Worm (Caenorhabditis elegans) whole organism, late embryonic: ENCODE data around the gene C33D9.13.
A peak's percentile ranks its signal among the peaks of the same experiment; 100 is the strongest.

Source experiments
- C08G9.2 ChIP-seq: sonication (generic microtip); optimal IDR thresholded peaks from 2 replicates; lab custom pipeline; 2016; ENCODE audit warnings: mild to moderate bottlenecking, missing genetic modification characterization, moderate library complexity, missing compliant biosample characterization
- C38D4.7 ChIP-seq: fragments of 200-800 bp; sonication (Bioruptor generic); optimal IDR thresholded peaks from 2 replicates; lab custom pipeline; 2018; ENCODE audit warnings: mild to moderate bottlenecking, missing genetic modification characterization, moderate library complexity, missing compliant biosample characterization
- F13H6.1 ChIP-seq: sonication (generic microtip); optimal IDR thresholded peaks from 2 replicates; lab custom pipeline; 2016; ENCODE audit warnings: missing genetic modification characterization, missing compliant biosample characterization
- K02D7.2 ChIP-seq: sonication (generic microtip); optimal IDR thresholded peaks from 2 replicates; lab custom pipeline; 2017; ENCODE audit warnings: mild to moderate bottlenecking, missing genetic modification characterization, missing compliant biosample characterization
- T23F11.4 ChIP-seq: fragments of 200-800 bp; sonication (Bioruptor generic); optimal IDR thresholded peaks from 2 replicates; lab custom pipeline; 2018; ENCODE audit warnings: mild to moderate bottlenecking, missing genetic modification characterization, missing compliant biosample characterization
- ahr-1 ChIP-seq: sonication (generic microtip); optimal IDR thresholded peaks from 2 replicates; lab custom pipeline; 2016; ENCODE audit warnings: missing genetic modification characterization, missing compliant biosample characterization
- ama-1 ChIP-seq: fragments of 150-350 bp; optimal IDR thresholded peaks from 2 replicates; lab custom pipeline; 2014
- ceh-14 ChIP-seq: sonication (generic microtip); optimal IDR thresholded peaks from 2 replicates; lab custom pipeline; 2016; ENCODE audit warnings: missing genotype, missing genetic modification characterization, missing compliant biosample characterization
- ceh-18 ChIP-seq: sonication (generic microtip); optimal IDR thresholded peaks from 2 replicates; lab custom pipeline; 2016; ENCODE audit warnings: missing genetic modification characterization, missing compliant biosample characterization
- ceh-2 ChIP-seq: sonication (generic microtip); optimal IDR thresholded peaks from 2 replicates; lab custom pipeline; 2016; ENCODE audit warnings: missing genotype, missing genetic modification characterization, missing compliant biosample characterization
- ceh-22 ChIP-seq: sonication (generic microtip); optimal IDR thresholded peaks from 2 replicates; lab custom pipeline; 2017; ENCODE audit warnings: missing biosample characterization, missing genetic modification characterization
- ceh-30 ChIP-seq: fragments of 150-350 bp; optimal IDR thresholded peaks from 2 replicates; lab custom pipeline; 2014; ENCODE audit warnings: missing biosample characterization, missing genetic modification characterization
- ceh-31 ChIP-seq: sonication (generic microtip); optimal IDR thresholded peaks from 2 replicates; lab custom pipeline; 2016; ENCODE audit warnings: missing genetic modification characterization, missing compliant biosample characterization
- ceh-34 ChIP-seq: sonication (generic microtip); optimal IDR thresholded peaks from 2 replicates; lab custom pipeline; 2016; ENCODE audit warnings: mild to moderate bottlenecking, missing genetic modification characterization, missing compliant biosample characterization
- ceh-45 ChIP-seq: fragments of 200-800 bp; sonication (Bioruptor generic); IDR thresholded peaks from 2 replicates; pipeline ENCODE4 v1.3.6; 2022; ENCODE audit warnings: missing genetic modification reagents, missing genetic modification characterization, missing compliant biosample characterization
- ceh-48 ChIP-seq: sonication (generic microtip); optimal IDR thresholded peaks from 2 replicates; lab custom pipeline; 2016; ENCODE audit warnings: missing genetic modification characterization, inconsistent platforms, missing compliant biosample characterization
- dmd-4 ChIP-seq: sonication (generic microtip); optimal IDR thresholded peaks from 2 replicates; lab custom pipeline; 2016; ENCODE audit warnings: borderline replicate concordance, missing genetic modification characterization, missing compliant biosample characterization
- dve-1 ChIP-seq: sonication (generic microtip); optimal IDR thresholded peaks from 2 replicates; lab custom pipeline; 2017; ENCODE audit warnings: antibody characterized with exemption, mild to moderate bottlenecking, missing genetic modification characterization, missing compliant biosample characterization
- elt-2 ChIP-seq: sonication (generic microtip); optimal IDR thresholded peaks from 2 replicates; lab custom pipeline; 2016; ENCODE audit warnings: missing genetic modification reagents, missing genetic modification characterization, missing compliant biosample characterization
- ets-4 ChIP-seq: sonication (generic microtip); optimal IDR thresholded peaks from 2 replicates; lab custom pipeline; 2016; ENCODE audit warnings: missing genetic modification characterization, missing compliant biosample characterization
- eyg-1 ChIP-seq: sonication (generic microtip); optimal IDR thresholded peaks from 2 replicates; lab custom pipeline; 2016; ENCODE audit warnings: missing genotype, missing genetic modification characterization, missing compliant biosample characterization
- fkh-10 ChIP-seq: fragments of 150-350 bp; optimal IDR thresholded peaks from 2 replicates; lab custom pipeline; 2014; ENCODE audit warnings: missing biosample characterization, missing genetic modification reagents, missing genetic modification characterization
- fkh-6 ChIP-seq: sonication (generic microtip); optimal IDR thresholded peaks from 2 replicates; lab custom pipeline; 2016; ENCODE audit warnings: missing genetic modification characterization, missing compliant biosample characterization
- hlh-30 ChIP-seq: sonication (generic microtip); optimal IDR thresholded peaks from 2 replicates; lab custom pipeline; 2017; ENCODE audit warnings: antibody characterized with exemption, missing genetic modification characterization, missing compliant biosample characterization; ENCODE audit not compliant: insufficient read depth
- hlh-8 ChIP-seq: sonication (generic microtip); optimal IDR thresholded peaks from 2 replicates; lab custom pipeline; 2016; ENCODE audit warnings: missing genotype, missing genetic modification characterization, missing compliant biosample characterization
- madf-2 ChIP-seq: sonication (generic microtip); optimal IDR thresholded peaks from 2 replicates; lab custom pipeline; 2017; ENCODE audit warnings: missing genetic modification characterization, missing compliant biosample characterization
- nfya-1 ChIP-seq: sonication (generic microtip); optimal IDR thresholded peaks from 2 replicates; lab custom pipeline; 2017; ENCODE audit warnings: missing genetic modification characterization, mild to moderate bottlenecking, missing compliant biosample characterization, antibody characterized with exemption, moderate library complexity
- nhr-232 ChIP-seq: sonication (generic microtip); optimal IDR thresholded peaks from 2 replicates; lab custom pipeline; 2016; ENCODE audit warnings: missing genetic modification characterization, missing compliant biosample characterization
- pag-3 ChIP-seq: sonication (generic microtip); optimal IDR thresholded peaks from 2 replicates; lab custom pipeline; 2016; ENCODE audit warnings: missing compliant biosample characterization, missing genetic modification characterization, borderline replicate concordance
- pat-9 ChIP-seq: fragments of 200-800 bp; sonication (Bioruptor generic); optimal IDR thresholded peaks from 2 replicates; lab custom pipeline; 2018; ENCODE audit warnings: mild to moderate bottlenecking, missing genetic modification characterization, moderate library complexity, missing compliant biosample characterization
- pqm-1 ChIP-seq: sonication (generic microtip); optimal IDR thresholded peaks from 2 replicates; lab custom pipeline; 2016; ENCODE audit warnings: missing genetic modification characterization, missing compliant biosample characterization
- ref-2 ChIP-seq: sonication (generic microtip); optimal IDR thresholded peaks from 2 replicates; lab custom pipeline; 2016; ENCODE audit warnings: missing genetic modification characterization, missing compliant biosample characterization
- rnt-1 ChIP-seq: sonication (generic microtip); optimal IDR thresholded peaks from 2 replicates; lab custom pipeline; 2016; ENCODE audit warnings: missing genetic modification characterization, missing compliant biosample characterization
- sdc-2 ChIP-seq: sonication (generic microtip); optimal IDR thresholded peaks from 2 replicates; lab custom pipeline; 2016; ENCODE audit warnings: missing genotype, missing genetic modification characterization, missing compliant biosample characterization
- sox-2 ChIP-seq: fragments of 200-800 bp; sonication (Bioruptor generic); IDR thresholded peaks from 2 replicates; pipeline ENCODE4 v1.3.6; 2022; ENCODE audit warnings: missing genetic modification reagents, missing genetic modification characterization, missing compliant biosample characterization
- tbx-2 ChIP-seq: sonication (generic microtip); optimal IDR thresholded peaks from 2 replicates; lab custom pipeline; 2016; ENCODE audit warnings: missing genetic modification characterization, missing compliant biosample characterization
- unc-42 ChIP-seq: sonication (generic microtip); optimal IDR thresholded peaks from 2 replicates; lab custom pipeline; 2016; ENCODE audit warnings: missing genotype, missing genetic modification characterization, missing compliant biosample characterization
- unc-55 ChIP-seq: sonication (generic microtip); optimal IDR thresholded peaks from 2 replicates; lab custom pipeline; 2017; ENCODE audit warnings: missing biosample characterization, missing genetic modification reagents, missing genetic modification characterization
- zip-5 ChIP-seq: sonication (generic microtip); optimal IDR thresholded peaks from 2 replicates; lab custom pipeline; 2016; ENCODE audit warnings: missing genetic modification characterization, missing compliant biosample characterization

Gene C33D9.13

ce11 chrIV:8758620-8759019 lies 26.5 kb downstream of the C33D9.13 start:
- TF ChIP-seq hlh-30 (tag; lab: Kevin White, UChicago) = no peak
- no peak for TF ChIP-seq pat-9 (tag; lab: Kevin White, UChicago)
- no peak for TF ChIP-seq ama-1 (lab: Kevin White, UChicago)
- no peak for TF ChIP-seq ceh-30 (tag; lab: Kevin White, UChicago)
- peak; percentile 17 for TF ChIP-seq ceh-31 (tag; lab: Kevin White, UChicago)
- no peak for TF ChIP-seq ahr-1 (tag; lab: Kevin White, UChicago)
- TF ChIP-seq unc-42 (tag; lab: Kevin White, UChicago) = peak; percentile 35
- TF ChIP-seq nfya-1 (tag; lab: Kevin White, UChicago) = peak; percentile 25
- TF ChIP-seq elt-2 (tag; lab: Kevin White, UChicago) = no peak
- no peak for TF ChIP-seq ceh-22 (tag; lab: Kevin White, UChicago)
- TF ChIP-seq dve-1 (tag; lab: Kevin White, UChicago) = no peak
- no peak for TF ChIP-seq zip-5 (tag; lab: Kevin White, UChicago)
- TF ChIP-seq ceh-14 (tag; lab: Kevin White, UChicago) = peak; percentile 4
- no peak for TF ChIP-seq fkh-6 (tag; lab: Kevin White, UChicago)
- TF ChIP-seq fkh-10 = no peak
- no peak for TF ChIP-seq dmd-4 (tag; lab: Kevin White, UChicago)
- TF ChIP-seq ceh-2 (tag; lab: Kevin White, UChicago) = no peak
- TF ChIP-seq ref-2 (tag; lab: Kevin White, UChicago) = no peak

ce11 chrIV:8757729-8758128 lies 27.3 kb downstream of the C33D9.13 start:
- no peak for TF ChIP-seq unc-55 (GFP tag; lab: Kevin White, UChicago)
- peak; percentile 14 for TF ChIP-seq ceh-18 (tag; lab: Kevin White, UChicago)
- no peak for TF ChIP-seq C08G9.2 (tag; lab: Kevin White, UChicago)
- TF ChIP-seq ceh-48 (tag; lab: Kevin White, UChicago) = no peak
- TF ChIP-seq T23F11.4 (GFP tag; lab: Kevin White, UChicago) = no peak
- no peak for TF ChIP-seq hlh-8 (tag; lab: Kevin White, UChicago)
- no peak for TF ChIP-seq pag-3
- peak; percentile 19 for TF ChIP-seq unc-42 (tag; lab: Kevin White, UChicago)
- TF ChIP-seq C38D4.7 = no peak
- TF ChIP-seq ama-1 (lab: Kevin White, UChicago) = no peak
- TF ChIP-seq rnt-1 (tag; lab: Kevin White, UChicago) = no peak
- TF ChIP-seq F13H6.1 (tag; lab: Kevin White, UChicago) = no peak
- no peak for TF ChIP-seq ahr-1 (tag; lab: Kevin White, UChicago)
- no peak for TF ChIP-seq sdc-2

ce11 chrIV:8754727-8755126 lies 30.4 kb downstream of the C33D9.13 start, which contains the start of gene elli-1:
elli-1 (minus strand) TSS chrIV:8754827.
- no peak for TF ChIP-seq tbx-2
- TF ChIP-seq ceh-31 (tag; lab: Kevin White, UChicago) = no peak
- no peak for TF ChIP-seq ets-4 (tag; lab: Kevin White, UChicago)
- no peak for TF ChIP-seq pqm-1
- TF ChIP-seq zip-5 (tag; lab: Kevin White, UChicago) = no peak
- TF ChIP-seq nhr-232 (tag; lab: Kevin White, UChicago) = no peak
- no peak for TF ChIP-seq F13H6.1 (tag; lab: Kevin White, UChicago)
- TF ChIP-seq ama-1 (lab: Kevin White, UChicago) = no peak
- TF ChIP-seq madf-2 = no peak
- no peak for TF ChIP-seq rnt-1 (tag; lab: Kevin White, UChicago)
- no peak for TF ChIP-seq K02D7.2 (tag; lab: Kevin White, UChicago)
- no peak for TF ChIP-seq unc-55 (GFP tag; lab: Kevin White, UChicago)
- no peak for TF ChIP-seq pat-9 (tag; lab: Kevin White, UChicago)
- no peak for TF ChIP-seq ceh-34 (tag; lab: Kevin White, UChicago)

- TF ChIP-seq ceh-34 (tag; lab: Kevin White, UChicago) (no peak), ceh-45 (GFP tag; lab: Robert Waterston, UW) (no peak), sox-2 (GFP tag; lab: Robert Waterston, UW) (no peak), eyg-1 (no peak), nhr-232 (tag; lab: Kevin White, UChicago) (no peak), C38D4.7 (no peak)
Observed at ce11 chrIV:8754146-8754545, 30.9 kb downstream of the C33D9.13 start.
